Worm (Caenorhabditis elegans): ENCODE results near the gene her-1.

Gene her-1

DNA sequence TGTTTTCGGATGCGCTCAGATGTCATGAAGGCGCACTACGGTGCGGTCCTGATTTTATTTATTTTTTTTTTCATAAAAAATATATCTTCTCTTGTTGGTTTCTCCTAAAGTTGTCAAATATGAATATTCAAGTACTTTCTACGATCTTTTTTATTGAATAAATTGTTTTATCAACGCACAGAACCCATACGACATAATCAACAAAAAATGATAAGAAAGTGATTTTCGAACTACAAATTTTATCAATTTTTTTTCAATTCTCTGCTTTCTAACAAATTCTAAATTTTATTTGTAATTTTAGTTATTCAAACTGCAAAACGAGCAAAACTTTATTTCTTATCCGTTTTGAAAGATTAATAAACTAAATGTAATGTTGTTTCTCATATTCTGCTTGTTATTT is 5.0 kb downstream of the her-1 start:
- TF ChIP-seq cnd-1 (tag; optimal IDR thresholded peaks at IDR 0.05) (no peak), nhr-28 (tag; optimal IDR thresholded peaks at IDR 0.05) (no peak), ham-2 (GFP tag; optimal IDR thresholded peaks at IDR 0.05) (no peak), hlh-1 (tag; optimal IDR thresholded peaks at IDR 0.05) (no peak), lin-13 (tag; optimal IDR thresholded peaks at IDR 0.05) (no peak), snpc-4 (tag; optimal IDR thresholded peaks at IDR 0.05) (no peak), nhr-237 (tag; optimal IDR thresholded peaks at IDR 0.05) (no peak), mls-2 (tag; optimal IDR thresholded peaks at IDR 0.05) (no peak), ztf-11 (tag; optimal IDR thresholded peaks at IDR 0.05) (no peak), tbx-8 (GFP tag; optimal IDR thresholded peaks at IDR 0.05) (no peak), nhr-2 (tag; optimal IDR thresholded peaks at IDR 0.05) (no peak), ceh-39 (tag; optimal IDR thresholded peaks at IDR 0.05) (no peak), mep-1 (tag; optimal IDR thresholded peaks at IDR 0.05) (no peak)

DNA sequence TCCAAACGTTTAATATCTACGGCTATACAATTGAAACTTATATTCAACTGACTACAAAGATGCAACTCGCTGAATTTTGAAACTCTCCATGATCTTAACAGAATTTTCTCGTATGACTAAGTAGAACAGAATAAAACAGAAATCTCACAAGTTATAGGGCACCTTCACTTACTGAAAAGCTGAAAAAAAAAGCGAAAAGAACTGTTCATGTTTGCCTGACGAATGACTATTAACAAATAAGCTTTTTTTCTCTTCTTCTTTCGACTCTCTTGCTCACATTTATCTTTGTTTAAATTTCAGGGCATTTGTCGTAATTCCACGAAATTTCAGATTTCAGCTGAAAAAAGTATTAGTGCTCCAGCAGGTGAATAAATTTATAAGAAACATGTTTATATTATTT is 5.9 kb downstream of the her-1 start, which contains the start of gene xbx-6:
TSS of gene xbx-6 (plus strand) at position 301 of the 400 bp plus-strand sequence.
- TF ChIP-seq lin-13 (tag; optimal IDR thresholded peaks at IDR 0.05): no peak
- TF ChIP-seq unc-39 (tag; optimal IDR thresholded peaks at IDR 0.05): no peak
- no peak for TF ChIP-seq bed-3 (GFP tag; optimal IDR thresholded peaks at IDR 0.05)
- no peak for TF ChIP-seq nhr-237 (tag; optimal IDR thresholded peaks at IDR 0.05)
- no peak for TF ChIP-seq tbx-8 (GFP tag; optimal IDR thresholded peaks at IDR 0.05)
- TF ChIP-seq zip-8 (tag; optimal IDR thresholded peaks at IDR 0.05): no peak
- no peak for TF ChIP-seq lin-32 (GFP tag; optimal IDR thresholded peaks at IDR 0.05)
- TF ChIP-seq ceh-39 (tag; optimal IDR thresholded peaks at IDR 0.05): no peak

DNA sequence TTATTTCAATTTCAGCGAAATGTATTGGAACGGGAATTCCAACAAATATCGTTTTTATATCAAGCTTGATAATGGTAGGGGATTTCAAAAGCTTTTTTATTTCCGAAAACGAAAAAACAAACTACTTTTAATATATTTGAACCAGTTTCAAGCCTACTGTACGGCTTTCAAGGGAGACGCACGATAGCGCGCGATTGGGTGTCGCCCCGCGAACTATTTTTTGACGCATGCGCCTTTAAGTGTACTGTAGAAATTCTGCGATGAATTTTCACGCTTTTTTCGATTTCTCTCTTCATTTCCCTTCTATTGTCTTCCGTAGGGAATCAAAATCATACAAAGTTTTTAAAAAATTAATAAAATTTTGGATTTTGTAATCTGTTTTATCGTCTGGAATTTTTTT is 6.7 kb downstream of the her-1 start:
- no peak for TF ChIP-seq nhr-2 (tag; optimal IDR thresholded peaks at IDR 0.05)
- TF ChIP-seq elt-1 (tag; optimal IDR thresholded peaks at IDR 0.05; ENCODE audit: borderline replicate concordance, insufficient read depth): no peak
- TF ChIP-seq hlh-1 (tag; optimal IDR thresholded peaks at IDR 0.05): no peak
- TF ChIP-seq snpc-4 (tag; optimal IDR thresholded peaks at IDR 0.05): no peak
- no peak for TF ChIP-seq mls-2 (tag; optimal IDR thresholded peaks at IDR 0.05)
- TF ChIP-seq bed-3 (GFP tag; optimal IDR thresholded peaks at IDR 0.05): no peak
- no peak for TF ChIP-seq sptf-1 (tag; optimal IDR thresholded peaks at IDR 0.05)
- TF ChIP-seq elt-3 (tag; optimal IDR thresholded peaks at IDR 0.05): no peak

DNA sequence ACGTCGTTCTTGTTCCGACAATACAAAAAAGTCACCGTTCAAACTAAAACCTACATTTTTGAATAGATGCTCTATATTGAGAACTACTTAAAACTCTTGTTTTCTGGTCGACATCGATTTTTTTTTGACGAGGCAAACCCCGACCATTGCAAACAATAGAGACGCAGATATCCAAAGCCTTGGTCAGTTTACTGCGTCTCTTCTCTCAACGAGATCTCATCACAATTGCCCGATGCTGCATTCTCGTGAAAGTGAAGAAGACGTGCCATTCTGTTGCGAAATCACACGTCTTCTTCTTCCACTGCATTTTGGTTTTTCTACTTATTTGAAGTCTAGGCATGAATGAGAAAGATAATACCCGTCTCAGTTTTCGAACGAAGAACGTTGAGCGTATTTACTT is 7.6 kb downstream of the her-1 start:
- TF ChIP-seq drap-1 (GFP tag; optimal IDR thresholded peaks at IDR 0.05) (no peak), sptf-1 (tag; optimal IDR thresholded peaks at IDR 0.05) (no peak), zip-8 (tag; optimal IDR thresholded peaks at IDR 0.05) (no peak), ztf-11 (tag; optimal IDR thresholded peaks at IDR 0.05) (no peak), hlh-1 (tag; optimal IDR thresholded peaks at IDR 0.05) (no peak), ces-1 (GFP tag; optimal IDR thresholded peaks at IDR 0.05) (peak; percentile 66), unc-39 (tag; optimal IDR thresholded peaks at IDR 0.05) (no peak), lsy-2 (tag; optimal IDR thresholded peaks at IDR 0.05) (peak; percentile 3), ceh-39 (tag; optimal IDR thresholded peaks at IDR 0.05) (no peak), blmp-1 (tag; optimal IDR thresholded peaks at IDR 0.05) (no peak), nhr-237 (tag; optimal IDR thresholded peaks at IDR 0.05) (peak; percentile 18), mep-1 (tag; optimal IDR thresholded peaks at IDR 0.05) (peak; percentile 11), nhr-2 (tag; optimal IDR thresholded peaks at IDR 0.05) (no peak), unc-62 (GFP tag; optimal IDR thresholded peaks at IDR 0.05) (no peak), ham-2 (GFP tag; optimal IDR thresholded peaks at IDR 0.05) (no peak)

DNA sequence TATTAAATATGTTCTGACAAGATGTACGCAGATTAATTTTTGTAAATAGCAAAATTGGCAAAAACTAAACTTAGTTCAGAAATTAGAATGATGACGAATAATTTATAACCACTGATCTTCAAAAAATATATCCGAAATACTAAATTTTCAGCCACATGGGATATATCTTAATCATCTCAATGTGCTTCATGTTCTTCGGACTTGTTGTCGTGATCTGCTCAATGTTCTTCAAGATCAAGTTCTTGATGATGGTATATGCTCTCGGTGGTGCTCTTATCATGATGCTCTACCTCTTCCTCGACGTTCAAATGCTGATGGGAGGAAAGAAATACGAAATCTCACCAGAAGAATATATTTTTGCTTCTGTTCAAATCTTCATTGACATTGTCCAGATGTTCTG is 9.8 kb downstream of the her-1 start:
- TF ChIP-seq snpc-4 (tag; optimal IDR thresholded peaks at IDR 0.05): no peak
- TF ChIP-seq elt-3 (tag; optimal IDR thresholded peaks at IDR 0.05): no peak
- TF ChIP-seq nhr-12 (tag; optimal IDR thresholded peaks at IDR 0.05): no peak

DNA sequence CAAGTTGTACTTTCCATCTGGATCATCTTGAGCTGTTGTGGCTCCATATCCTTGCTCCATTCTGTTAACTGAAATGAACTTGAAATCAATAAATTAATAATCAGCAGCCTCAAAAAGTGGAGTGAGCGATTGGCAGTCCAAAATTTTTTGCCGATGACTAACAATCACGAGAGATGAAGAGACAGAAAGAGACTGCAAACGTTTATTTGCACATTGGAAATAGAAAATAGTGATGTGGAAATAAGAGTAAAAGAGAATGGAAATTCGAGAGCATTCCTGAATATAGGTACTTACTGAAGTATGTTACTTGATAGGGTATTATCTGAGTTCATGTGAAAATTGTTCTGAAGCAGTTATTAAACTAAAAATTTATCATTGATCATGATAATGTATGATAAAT is 12.9 kb downstream of the her-1 start, which contains the start of gene tag-120:
TSS of gene tag-120 (minus strand) at position 68 of the 400 bp plus-strand sequence.
- TF ChIP-seq unc-120 (tag; optimal IDR thresholded peaks at IDR 0.05; ENCODE audit: poor library complexity, severe bottlenecking): no peak
- TF ChIP-seq ceh-43 (GFP tag; optimal IDR thresholded peaks at IDR 0.05): no peak
- no peak for TF ChIP-seq mep-1 (tag; optimal IDR thresholded peaks at IDR 0.05)
- no peak for TF ChIP-seq elt-3 (tag; optimal IDR thresholded peaks at IDR 0.05)
- TF ChIP-seq sem-2 (GFP tag; optimal IDR thresholded peaks at IDR 0.05): no peak
- TF ChIP-seq cnd-1 (tag; optimal IDR thresholded peaks at IDR 0.05): no peak
- TF ChIP-seq unc-62 (GFP tag; optimal IDR thresholded peaks at IDR 0.05): no peak
- TF ChIP-seq nhr-237 (tag; optimal IDR thresholded peaks at IDR 0.05): no peak
- no peak for TF ChIP-seq unc-39 (tag; optimal IDR thresholded peaks at IDR 0.05)
- no peak for TF ChIP-seq drap-1 (GFP tag; optimal IDR thresholded peaks at IDR 0.05)
- no peak for TF ChIP-seq tbx-8 (GFP tag; optimal IDR thresholded peaks at IDR 0.05)
- TF ChIP-seq snpc-4 (tag; optimal IDR thresholded peaks at IDR 0.05): no peak
- TF ChIP-seq elt-1 (tag; optimal IDR thresholded peaks at IDR 0.05; ENCODE audit: borderline replicate concordance, insufficient read depth): no peak
- no peak for TF ChIP-seq pha-4 (tag; optimal IDR thresholded peaks at IDR 0.05)

Measured in whole organism, mixed stage, embryonic.